Fruit fly (Drosophila melanogaster) whole organism, pupa: ENCODE results near the gene Mkp.

ENCODE experiments used
- CG10348 ChIP-seq: fragments of 200-800 bp; sonication (Bioruptor generic); IDR thresholded peaks from 2 replicates; pipeline ENCODE4 v1.3.6; 2022; ENCODE audit warnings: missing biosample characterization, missing genetic modification characterization
- CG13204 ChIP-seq: fragments of 200-800 bp; sonication (Bioruptor generic); optimal IDR thresholded peaks from 2 replicates; lab custom pipeline; 2018; ENCODE audit warnings: missing biosample characterization, mild to moderate bottlenecking, missing genetic modification characterization, moderate library complexity
- CG14655 ChIP-seq: fragments of 200-800 bp; sonication (Bioruptor generic); optimal IDR thresholded peaks from 3 replicates; lab custom pipeline; 2017; ENCODE audit warnings: mild to moderate bottlenecking, missing biosample characterization, missing genetic modification reagents, missing genetic modification characterization
- CG15710 ChIP-seq: fragments of 200-800 bp; sonication (Bioruptor generic); optimal IDR thresholded peaks from 2 replicates; lab custom pipeline; 2018; ENCODE audit warnings: missing biosample characterization, mild to moderate bottlenecking, missing genetic modification characterization, moderate library complexity
- CG17806 ChIP-seq: fragments of 200-800 bp; sonication (Bioruptor generic); optimal IDR thresholded peaks from 2 replicates; lab custom pipeline; 2018; ENCODE audit warnings: missing biosample characterization, mild to moderate bottlenecking, missing genetic modification characterization, moderate library complexity
- CG32121 ChIP-seq: fragments of 200-800 bp; sonication (Bioruptor generic); IDR thresholded peaks from 2 replicates; pipeline ENCODE4 v1.3.6; 2022; ENCODE audit warnings: missing biosample characterization, missing genetic modification characterization
- CG4496 ChIP-seq: fragments of 200-800 bp; sonication (Bioruptor generic); IDR thresholded peaks from 3 replicates; pipeline ENCODE4 v1.3.6; 2022; ENCODE audit warnings: missing biosample characterization, missing genetic modification characterization
- CG8159 ChIP-seq: fragments of 200-800 bp; sonication (Bioruptor generic); optimal IDR thresholded peaks from 3 replicates; lab custom pipeline; 2018; ENCODE audit warnings: missing biosample characterization, mild to moderate bottlenecking, missing genetic modification characterization, moderate library complexity
- CG8301 ChIP-seq: fragments of 200-800 bp; sonication (Bioruptor generic); optimal IDR thresholded peaks from 2 replicates; lab custom pipeline; 2018; ENCODE audit warnings: missing biosample characterization, mild to moderate bottlenecking, missing genetic modification characterization
- CG9948 ChIP-seq: fragments of 200-800 bp; sonication (Bioruptor generic); optimal IDR thresholded peaks from 2 replicates; lab custom pipeline; 2018; ENCODE audit warnings: missing biosample characterization, mild to moderate bottlenecking, missing genetic modification characterization, moderate library complexity
- D1 ChIP-seq: fragments of 200-800 bp; sonication (Bioruptor generic); optimal IDR thresholded peaks from 2 replicates; lab custom pipeline; 2018; ENCODE audit warnings: missing biosample characterization, mild to moderate bottlenecking, missing genetic modification characterization, moderate library complexity
- EcR ChIP-seq: fragments of 200-800 bp; sonication (Bioruptor generic); optimal IDR thresholded peaks from 3 replicates; lab custom pipeline; 2019; ENCODE audit warnings: missing biosample characterization, missing genetic modification characterization, mild to moderate bottlenecking, moderate library complexity, missing genetic modification reagents
- Ets98B ChIP-seq: fragments of 200-800 bp; sonication (Bioruptor generic); IDR thresholded peaks from 2 replicates; pipeline ENCODE4 v1.3.6; 2022; ENCODE audit warnings: missing biosample characterization, missing genetic modification characterization
- Pif1A ChIP-seq: fragments of 200-800 bp; sonication (Bioruptor generic); optimal IDR thresholded peaks from 3 replicates; lab custom pipeline; 2016; ENCODE audit warnings: missing biosample characterization, missing genetic modification characterization
- Pif1B ChIP-seq: fragments of 200-800 bp; sonication (Bioruptor generic); optimal IDR thresholded peaks from 3 replicates; lab custom pipeline; 2016; ENCODE audit warnings: missing biosample characterization, missing genetic modification characterization
- Snoo ChIP-seq: fragments of 200-800 bp; sonication (Bioruptor generic); optimal IDR thresholded peaks from 3 replicates; lab custom pipeline; 2017; ENCODE audit warnings: missing biosample characterization, mild to moderate bottlenecking, missing genetic modification characterization, inconsistent platforms
- fd96Ca ChIP-seq: fragments of 200-800 bp; sonication (Bioruptor generic); IDR thresholded peaks from 3 replicates; pipeline ENCODE4 v1.3.6; 2022; ENCODE audit warnings: missing biosample characterization, missing genetic modification characterization
- gl ChIP-seq: fragments of 200-800 bp; sonication (Bioruptor generic); optimal IDR thresholded peaks from 2 replicates; lab custom pipeline; 2018; ENCODE audit warnings: missing biosample characterization, mild to moderate bottlenecking, missing genetic modification characterization
- rn ChIP-seq: fragments of 200-800 bp; sonication (Bioruptor generic); IDR thresholded peaks from 2 replicates; pipeline ENCODE4 v1.3.6; 2022; ENCODE audit warnings: missing biosample characterization, missing genetic modification characterization

Gene Mkp

dm6 chr3L:180262-180543 is 4.1 kb downstream of the Mkp start:
- TF ChIP-seq CG15710 (tag; lab: Kevin White, UChicago): no peak
- no peak for TF ChIP-seq CG4496
- no peak for TF ChIP-seq Pif1A (GFP tag; lab: Kevin White, UChicago)
- TF ChIP-seq CG8301 (tag; lab: Kevin White, UChicago): no peak
- no peak for TF ChIP-seq CG9948 (tag; lab: Kevin White, UChicago)
- no peak for TF ChIP-seq Ets98B (GFP tag; lab: Robert Waterston, UW)
- TF ChIP-seq Pif1B (GFP tag; lab: Kevin White, UChicago): no peak
- no peak for TF ChIP-seq fd96Ca

dm6 chr3L:179490-180261 is 4.7 kb downstream of the Mkp start, which contains the start of gene CG13875:
CG13875 (plus strand) TSS chr3L:179923.
- TF ChIP-seq CG14655: no peak
- TF ChIP-seq Pif1B (GFP tag; lab: Kevin White, UChicago): no peak
- peak; percentile 23 for TF ChIP-seq CG8159
- TF ChIP-seq rn: no peak
- peak; percentile 39 for TF ChIP-seq EcR (GFP tag; lab: Kevin White, UChicago)

- TF ChIP-seq CG10348 (GFP tag; lab: Robert Waterston, UW) (no peak), CG15710 (tag; lab: Kevin White, UChicago) (no peak), Pif1A (GFP tag; lab: Kevin White, UChicago) (no peak), D1 (tag; lab: Kevin White, UChicago) (no peak), gl (tag; lab: Kevin White, UChicago) (no peak), rn (no peak), EcR (GFP tag; lab: Kevin White, UChicago) (no peak), fd96Ca (no peak), CG4496 (no peak), CG8301 (tag; lab: Kevin White, UChicago) (no peak), CG32121 (no peak), CG8159 (no peak), CG17806 (no peak), Ets98B (GFP tag; lab: Robert Waterston, UW) (no peak), Snoo (tag; lab: Kevin White, UChicago) (no peak), Pif1B (GFP tag; lab: Kevin White, UChicago) (no peak), CG9948 (tag; lab: Kevin White, UChicago) (no peak)
Observed at dm6 chr3L:178913-179488, 5.3 kb downstream of the Mkp start, which contains the start of gene Vdup1. Vdup1 (minus strand) TSS chr3L:178963.

dm6 chr3L:178445-178844 is 5.9 kb downstream of the Mkp start:
- no peak for TF ChIP-seq CG9948 (tag; lab: Kevin White, UChicago)
- TF ChIP-seq CG10348 (GFP tag; lab: Robert Waterston, UW): no peak
- peak; percentile 14 for TF ChIP-seq EcR (GFP tag; lab: Kevin White, UChicago)
- TF ChIP-seq fd96Ca: no peak
- TF ChIP-seq CG17806: peak; percentile 0

dm6 chr3L:177938-178337 is 6.4 kb downstream of the Mkp start:
- no peak for TF ChIP-seq CG8301 (tag; lab: Kevin White, UChicago)
- TF ChIP-seq Pif1A (GFP tag; lab: Kevin White, UChicago): no peak
- TF ChIP-seq CG14655: no peak
- TF ChIP-seq CG10348 (GFP tag; lab: Robert Waterston, UW): no peak
- TF ChIP-seq fd96Ca: no peak
- no peak for TF ChIP-seq Pif1B (GFP tag; lab: Kevin White, UChicago)
- TF ChIP-seq Ets98B (GFP tag; lab: Robert Waterston, UW): no peak

dm6 chr3L:175949-176348 is 8.4 kb downstream of the Mkp start, which contains the start of gene CG7049:
CG7049 (minus strand) TSS chr3L:176228.
- TF ChIP-seq Ets98B (GFP tag; lab: Robert Waterston, UW): no peak
- TF ChIP-seq CG8301 (tag; lab: Kevin White, UChicago): no peak
- TF ChIP-seq Pif1B (GFP tag; lab: Kevin White, UChicago): no peak
- TF ChIP-seq CG13204 (GFP tag; lab: Kevin White, UChicago): no peak
- no peak for TF ChIP-seq CG15710 (tag; lab: Kevin White, UChicago)
- TF ChIP-seq fd96Ca: no peak
- TF ChIP-seq CG14655: no peak
- no peak for TF ChIP-seq rn
- TF ChIP-seq CG10348 (GFP tag; lab: Robert Waterston, UW): no peak
- no peak for TF ChIP-seq Snoo (tag; lab: Kevin White, UChicago)
- no peak for TF ChIP-seq CG8159

- TF ChIP-seq rn (no peak), Pif1A (GFP tag; lab: Kevin White, UChicago) (no peak), CG32121 (no peak), CG17806 (no peak), CG4496 (no peak), CG9948 (tag; lab: Kevin White, UChicago) (no peak), CG10348 (GFP tag; lab: Robert Waterston, UW) (no peak), EcR (GFP tag; lab: Kevin White, UChicago) (no peak), gl (tag; lab: Kevin White, UChicago) (no peak), CG14655 (no peak), CG15710 (tag; lab: Kevin White, UChicago) (no peak), CG8159 (no peak), Snoo (tag; lab: Kevin White, UChicago) (no peak), CG13204 (GFP tag; lab: Kevin White, UChicago) (no peak), CG8301 (tag; lab: Kevin White, UChicago) (no peak)
Observed at dm6 chr3L:174501-174900, 9.8 kb downstream of the Mkp start.
